Worm (Caenorhabditis elegans) whole organism, L1 larva: ENCODE results near the gene cdh-5.

Source experiments
- C34B4.2 ChIP-seq: sonication (generic microtip); optimal IDR thresholded peaks from 2 replicates; lab custom pipeline; 2017; ENCODE audit warnings: mild to moderate bottlenecking, missing genetic modification characterization, missing compliant biosample characterization
- alr-1 ChIP-seq: fragments of 200-800 bp; sonication (Bioruptor generic); optimal IDR thresholded peaks from 2 replicates; lab custom pipeline; 2018; ENCODE audit warnings: borderline replicate concordance, mild to moderate bottlenecking, missing genetic modification characterization, missing compliant biosample characterization
- blmp-1 ChIP-seq: fragments of 150-350 bp; optimal IDR thresholded peaks from 2 replicates; lab custom pipeline; 2014; ENCODE audit warnings: missing biosample characterization, missing genetic modification characterization
- ceh-88 ChIP-seq: fragments of 200-800 bp; sonication (Bioruptor generic); IDR thresholded peaks from 2 replicates; pipeline ENCODE4 v1.3.6; 2022; ENCODE audit warnings: missing genetic modification characterization, missing compliant biosample characterization
- dpl-1 ChIP-seq, 3 experiments: fragments of 150-350 bp in 2 of 3; sonication (generic microtip) in 1 of 3; optimal IDR thresholded peaks; 2 replicates each; lab custom pipeline; 2014 to 2017; ENCODE audit warnings: missing biosample characterization in 3 of 3, missing genetic modification characterization in 3 of 3, missing genetic modification reagents in 3 of 3
- efl-1 ChIP-seq, 4 experiments: fragments of 150-350 bp; optimal IDR thresholded peaks in 3 of 4; peaks in 1 of 4; 1 replicate in 1 of 4; 2 replicates in 3 of 4; lab custom pipeline; 2014; ENCODE audit warnings: missing biosample characterization in 2 of 4, missing genetic modification characterization in 2 of 4, missing genetic modification reagents in 2 of 4
- efl-3 ChIP-seq: fragments of 200-800 bp; sonication (Bioruptor generic); optimal IDR thresholded peaks from 2 replicates; lab custom pipeline; 2018; ENCODE audit warnings: mild to moderate bottlenecking, missing genetic modification characterization, missing compliant biosample characterization
- elt-2 ChIP-seq: sonication (generic microtip); optimal IDR thresholded peaks from 2 replicates; lab custom pipeline; 2016; ENCODE audit warnings: missing genetic modification characterization, mild to moderate bottlenecking, inconsistent platforms, missing compliant biosample characterization, missing genetic modification reagents
- fkh-8 ChIP-seq: sonication (generic microtip); optimal IDR thresholded peaks from 2 replicates; lab custom pipeline; 2016; ENCODE audit warnings: mild to moderate bottlenecking, missing genetic modification characterization, missing compliant biosample characterization
- hlh-4 ChIP-seq: sonication (generic microtip); optimal IDR thresholded peaks from 2 replicates; lab custom pipeline; 2016; ENCODE audit warnings: mild to moderate bottlenecking, missing genetic modification characterization, missing compliant biosample characterization
- hpl-2 ChIP-seq: fragments of 150-350 bp; optimal IDR thresholded peaks from 2 replicates; lab custom pipeline; 2014; ENCODE audit warnings: missing biosample characterization, missing genetic modification reagents, missing genetic modification characterization
- lin-13 ChIP-seq: fragments of 150-350 bp; optimal IDR thresholded peaks from 2 replicates; lab custom pipeline; 2014; ENCODE audit warnings: missing biosample characterization, missing genetic modification reagents, missing genetic modification characterization
- lin-14 ChIP-seq: fragments of 200-800 bp; sonication (Bioruptor generic); optimal IDR thresholded peaks from 2 replicates; lab custom pipeline; 2018; ENCODE audit warnings: mild to moderate bottlenecking, missing genetic modification characterization, moderate library complexity, missing compliant biosample characterization
- lin-35 ChIP-seq, 2 experiments: fragments of 150-350 bp; optimal IDR thresholded peaks; 2 replicates each; lab custom pipeline; 2014; ENCODE audit warnings: missing biosample characterization in 2 of 2, missing genetic modification characterization in 2 of 2, missing genetic modification reagents in 2 of 2
- nhr-237 ChIP-seq: fragments of 150-350 bp; optimal IDR thresholded peaks from 2 replicates; lab custom pipeline; 2014; ENCODE audit warnings: missing biosample characterization, missing genetic modification characterization
- nhr-77 ChIP-seq: fragments of 150-350 bp; optimal IDR thresholded peaks from 2 replicates; lab custom pipeline; 2014; ENCODE audit warnings: missing biosample characterization, missing genetic modification characterization
- pax-3 ChIP-seq: fragments of 200-800 bp; sonication (Bioruptor generic); optimal IDR thresholded peaks from 2 replicates; lab custom pipeline; 2018; ENCODE audit warnings: mild to moderate bottlenecking, missing genetic modification characterization, moderate library complexity, missing compliant biosample characterization
- rnt-1 ChIP-seq: sonication (generic microtip); optimal IDR thresholded peaks from 2 replicates; lab custom pipeline; 2016; ENCODE audit warnings: mild to moderate bottlenecking, missing genetic modification characterization, moderate library complexity, missing compliant biosample characterization
- sox-4 ChIP-seq: sonication (generic microtip); optimal IDR thresholded peaks from 2 replicates; lab custom pipeline; 2016; ENCODE audit warnings: missing genetic modification characterization, missing compliant biosample characterization
- tbx-2 ChIP-seq: sonication (generic microtip); optimal IDR thresholded peaks from 2 replicates; lab custom pipeline; 2016; ENCODE audit warnings: missing genetic modification characterization, missing compliant biosample characterization
- unc-86 ChIP-seq: sonication (generic microtip); optimal IDR thresholded peaks from 2 replicates; lab custom pipeline; 2016; ENCODE audit warnings: missing genetic modification characterization, missing compliant biosample characterization

cdh-5 gene

DNA sequence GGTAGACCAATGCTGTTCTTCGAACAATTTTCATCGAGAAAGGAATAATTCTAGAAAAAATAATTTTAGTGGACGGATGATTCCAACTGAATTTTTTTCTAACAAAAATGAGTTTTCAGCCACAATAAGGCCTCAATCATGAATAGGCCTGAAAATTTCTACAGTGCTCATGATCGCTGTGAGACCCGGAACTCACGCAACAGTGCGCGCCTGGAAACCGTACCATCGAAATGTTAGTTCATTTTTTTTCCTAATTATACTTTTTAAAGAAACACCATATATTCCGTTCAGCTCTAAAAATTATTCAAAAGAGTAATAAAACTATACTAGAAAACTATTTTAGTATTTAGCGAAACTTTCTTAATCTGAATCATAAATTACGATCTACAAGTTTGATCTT, 56.2 kb downstream of the cdh-5 start:
- TF ChIP-seq rnt-1 (tag; lab: Kevin White, UChicago) (no peak), sox-4 (tag; lab: Kevin White, UChicago) (no peak), C34B4.2 (tag; lab: Kevin White, UChicago) (no peak), efl-1 (optimal IDR thresholded peaks at IDR 0.05; lab: Kevin White, UChicago) (no peak), efl-1 (GFP tag; optimal IDR thresholded peaks at IDR 0.05 in 1 of 2; lab: Kevin White, UChicago) (peak in 1 of 2 experiments; percentile 16)

DNA sequence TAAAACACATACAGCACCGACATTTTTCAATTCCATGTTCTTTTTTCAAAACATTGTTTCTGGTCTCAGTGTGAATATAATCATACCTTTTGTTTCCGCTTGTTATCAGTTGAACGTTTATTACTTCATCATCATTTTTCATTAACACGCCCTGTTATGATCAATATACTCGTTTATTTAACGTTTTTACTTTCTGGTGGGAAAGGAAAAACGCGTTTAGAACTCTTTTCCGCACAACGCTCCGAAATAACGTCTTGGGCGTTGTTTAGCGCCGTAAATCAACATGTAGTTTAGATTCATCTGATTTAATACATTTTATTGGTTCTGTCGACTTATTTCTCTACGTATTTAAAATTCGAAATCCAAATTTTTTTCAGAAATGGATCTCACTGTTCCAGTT, 56.6 kb downstream of the cdh-5 start, which contains the start of gene pgm-3:
Gene pgm-3, plus strand, starts transcription at position 378 of the 400 bp plus-strand sequence.
- TF ChIP-seq ceh-88 (GFP tag; lab: Robert Waterston, UW) = no peak
- TF ChIP-seq alr-1 (tag; lab: Kevin White, UChicago) = no peak
- TF ChIP-seq nhr-77 (tag; lab: Kevin White, UChicago) = no peak
- TF ChIP-seq efl-1 (optimal IDR thresholded peaks at IDR 0.05; lab: Kevin White, UChicago) = peak in 1 of 2 experiments; percentile 23
- no peak for TF ChIP-seq efl-1 (GFP tag; optimal IDR thresholded peaks at IDR 0.05 in 1 of 2; lab: Kevin White, UChicago)
- no peak for TF ChIP-seq lin-13 (GFP tag; lab: Kevin White, UChicago)
- TF ChIP-seq blmp-1 (tag; lab: Kevin White, UChicago) = peak; percentile 75
- no peak for TF ChIP-seq pax-3 (tag; lab: Kevin White, UChicago)
- TF ChIP-seq efl-3 (GFP tag; lab: Kevin White, UChicago) = no peak
- TF ChIP-seq hlh-4 (tag; lab: Kevin White, UChicago) = no peak
- peak in 1 of 3 experiments; percentile 1 for TF ChIP-seq dpl-1 (GFP tag; optimal IDR thresholded peaks at IDR 0.05; lab: Kevin White, UChicago)
- no peak for TF ChIP-seq unc-86
- peak in 1 of 2 experiments; percentile 57 for TF ChIP-seq lin-35 (GFP tag; optimal IDR thresholded peaks at IDR 0.05; lab: Kevin White, UChicago)
- TF ChIP-seq nhr-237 (tag; lab: Kevin White, UChicago) = no peak
- no peak for TF ChIP-seq hpl-2
- no peak for TF ChIP-seq fkh-8 (tag; lab: Kevin White, UChicago)
- TF ChIP-seq elt-2 = no peak
- TF ChIP-seq tbx-2 = no peak
- TF ChIP-seq lin-14 = no peak
- no peak for TF ChIP-seq C34B4.2 (tag; lab: Kevin White, UChicago)
- TF ChIP-seq, all 84 proteins: peak for 4
